Worm (Caenorhabditis elegans) whole organism, L1 larva: ENCODE results near the gene Y82E9BR.18.
A peak's percentile ranks its signal among the peaks of the same experiment; 100 is the strongest.

Experiments
- F16B12.6 ChIP-seq: fragments of 150-350 bp; optimal IDR thresholded peaks from 2 replicates; lab custom pipeline; 2014; ENCODE audit warnings: missing biosample characterization, missing genetic modification characterization
- alr-1 ChIP-seq: fragments of 200-800 bp; sonication (Bioruptor generic); optimal IDR thresholded peaks from 2 replicates; lab custom pipeline; 2018; ENCODE audit warnings: borderline replicate concordance, mild to moderate bottlenecking, missing genetic modification characterization, missing compliant biosample characterization
- ama-1 ChIP-seq: fragments of 150-350 bp; optimal IDR thresholded peaks from 2 replicates; lab custom pipeline; 2014
- ceh-82 ChIP-seq, 3 experiments: fragments of 150-350 bp in 1 of 3; sonication (generic microtip) in 2 of 3; optimal IDR thresholded peaks; 2 replicates each; lab custom pipeline; 2014 to 2017; ENCODE audit warnings: missing biosample characterization in 3 of 3, missing genetic modification characterization in 3 of 3
- ces-1 ChIP-seq: fragments of 150-350 bp; optimal IDR thresholded peaks from 2 replicates; lab custom pipeline; 2014; ENCODE audit warnings: missing biosample characterization, missing genetic modification reagents, missing genetic modification characterization
- dpl-1 ChIP-seq, 3 experiments: fragments of 150-350 bp in 2 of 3; sonication (generic microtip) in 1 of 3; optimal IDR thresholded peaks; 2 replicates each; lab custom pipeline; 2014 to 2017; ENCODE audit warnings: missing biosample characterization in 3 of 3, missing genetic modification characterization in 3 of 3, missing genetic modification reagents in 3 of 3
- efl-3 ChIP-seq: fragments of 200-800 bp; sonication (Bioruptor generic); optimal IDR thresholded peaks from 2 replicates; lab custom pipeline; 2018; ENCODE audit warnings: mild to moderate bottlenecking, missing genetic modification characterization, missing compliant biosample characterization
- egl-13 ChIP-seq: sonication (generic microtip); optimal IDR thresholded peaks from 2 replicates; lab custom pipeline; 2016; ENCODE audit warnings: missing genotype, missing genetic modification reagents, missing genetic modification characterization, missing compliant biosample characterization
- egl-27 ChIP-seq, 2 experiments: fragments of 150-350 bp in 1 of 2; sonication (generic microtip); optimal IDR thresholded peaks; 3 replicates each; lab custom pipeline; 2017 to 2018; ENCODE audit warnings: missing biosample characterization in 2 of 2, missing genetic modification characterization in 2 of 2, missing genetic modification reagents in 2 of 2
- elt-2 ChIP-seq: sonication (generic microtip); optimal IDR thresholded peaks from 2 replicates; lab custom pipeline; 2016; ENCODE audit warnings: missing genetic modification characterization, mild to moderate bottlenecking, inconsistent platforms, missing compliant biosample characterization, missing genetic modification reagents
- elt-3 ChIP-seq, 6 experiments: fragments of 150-350 bp in 1 of 6; sonication (generic microtip); optimal IDR thresholded peaks; 2 replicates each; lab custom pipeline; 2017 to 2018; ENCODE audit warnings: missing biosample characterization in 6 of 6, missing genetic modification characterization in 6 of 6, inconsistent platforms in 1 of 6
- fkh-10 ChIP-seq: sonication (generic microtip); optimal IDR thresholded peaks from 2 replicates; lab custom pipeline; 2017; ENCODE audit warnings: missing biosample characterization, missing genetic modification reagents, missing genetic modification characterization
- fkh-8 ChIP-seq: sonication (generic microtip); optimal IDR thresholded peaks from 2 replicates; lab custom pipeline; 2016; ENCODE audit warnings: mild to moderate bottlenecking, missing genetic modification characterization, missing compliant biosample characterization
- fos-1 ChIP-seq: fragments of 150-350 bp; optimal IDR thresholded peaks from 2 replicates; lab custom pipeline; 2014; ENCODE audit warnings: missing biosample characterization, missing genetic modification characterization
- hpl-2 ChIP-seq: fragments of 150-350 bp; optimal IDR thresholded peaks from 2 replicates; lab custom pipeline; 2014; ENCODE audit warnings: missing biosample characterization, missing genetic modification reagents, missing genetic modification characterization
- jun-1 ChIP-seq: fragments of 150-350 bp; optimal IDR thresholded peaks from 2 replicates; lab custom pipeline; 2014; ENCODE audit warnings: missing biosample characterization, missing genetic modification reagents, missing genetic modification characterization
- lin-35 ChIP-seq, 2 experiments: fragments of 150-350 bp; optimal IDR thresholded peaks; 2 replicates each; lab custom pipeline; 2014; ENCODE audit warnings: missing biosample characterization in 2 of 2, missing genetic modification characterization in 2 of 2, missing genetic modification reagents in 2 of 2
- lin-39 ChIP-seq: fragments of 150-350 bp; optimal IDR thresholded peaks from 2 replicates; lab custom pipeline; 2014; ENCODE audit warnings: missing biosample characterization, missing genetic modification reagents, missing genetic modification characterization
- lir-3 ChIP-seq: sonication (generic microtip); optimal IDR thresholded peaks from 2 replicates; lab custom pipeline; 2016; ENCODE audit warnings: mild to moderate bottlenecking, missing genetic modification characterization, moderate library complexity, missing compliant biosample characterization; ENCODE audit not compliant: poor library complexity
- lsy-2 ChIP-seq, 2 experiments: fragments of 150-350 bp; optimal IDR thresholded peaks; 2 replicates each; lab custom pipeline; 2014; ENCODE audit warnings: missing biosample characterization in 2 of 2, missing genetic modification characterization in 2 of 2
- mab-9 ChIP-seq: fragments of 200-800 bp; sonication (Bioruptor generic); IDR thresholded peaks from 2 replicates; pipeline ENCODE4 v1.3.6; 2022; ENCODE audit warnings: missing genetic modification reagents, missing genetic modification characterization, missing compliant biosample characterization
- mdl-1 ChIP-seq, 2 experiments: fragments of 150-350 bp; optimal IDR thresholded peaks; 2 replicates each; lab custom pipeline; 2014 to 2017; ENCODE audit warnings: missing biosample characterization in 2 of 2, missing genetic modification characterization in 2 of 2, inconsistent platforms in 1 of 2
- mef-2 ChIP-seq: fragments of 150-350 bp; optimal IDR thresholded peaks from 2 replicates; lab custom pipeline; 2014; ENCODE audit warnings: missing biosample characterization, missing genetic modification characterization
- mep-1 ChIP-seq: fragments of 150-350 bp; optimal IDR thresholded peaks from 2 replicates; lab custom pipeline; 2014; ENCODE audit warnings: missing biosample characterization, missing genetic modification characterization
- nhr-11 ChIP-seq: fragments of 150-350 bp; optimal IDR thresholded peaks from 2 replicates; lab custom pipeline; 2014; ENCODE audit warnings: missing biosample characterization, missing genetic modification characterization
- nhr-12 ChIP-seq: sonication (generic microtip); optimal IDR thresholded peaks from 2 replicates; lab custom pipeline; 2017; ENCODE audit warnings: missing biosample characterization, missing genetic modification characterization
- nhr-20 ChIP-seq: sonication (generic microtip); optimal IDR thresholded peaks from 2 replicates; lab custom pipeline; 2016; ENCODE audit warnings: mild to moderate bottlenecking, missing genetic modification characterization, missing compliant biosample characterization
- nhr-237 ChIP-seq: fragments of 150-350 bp; optimal IDR thresholded peaks from 2 replicates; lab custom pipeline; 2014; ENCODE audit warnings: missing biosample characterization, missing genetic modification characterization
- nhr-71 ChIP-seq: sonication (generic microtip); optimal IDR thresholded peaks from 2 replicates; lab custom pipeline; 2016; ENCODE audit warnings: mild to moderate bottlenecking, missing genetic modification characterization, moderate library complexity, missing compliant biosample characterization
- nhr-76 ChIP-seq: sonication (generic microtip); optimal IDR thresholded peaks from 2 replicates; lab custom pipeline; 2017; ENCODE audit warnings: missing biosample characterization, missing genetic modification characterization
- nhr-77 ChIP-seq: fragments of 150-350 bp; optimal IDR thresholded peaks from 2 replicates; lab custom pipeline; 2014; ENCODE audit warnings: missing biosample characterization, missing genetic modification characterization
- nhr-84 ChIP-seq: sonication (generic microtip); optimal IDR thresholded peaks from 2 replicates; lab custom pipeline; 2017; ENCODE audit warnings: missing biosample characterization, missing genetic modification characterization
- nhr-85 ChIP-seq: sonication (generic microtip); peaks from one replicate; lab custom pipeline; 2016; ENCODE audit warnings: missing genetic modification characterization, inconsistent platforms, missing compliant biosample characterization
- pax-3 ChIP-seq: fragments of 200-800 bp; sonication (Bioruptor generic); optimal IDR thresholded peaks from 2 replicates; lab custom pipeline; 2018; ENCODE audit warnings: mild to moderate bottlenecking, missing genetic modification characterization, moderate library complexity, missing compliant biosample characterization
- pqm-1 ChIP-seq: sonication (generic microtip); optimal IDR thresholded peaks from 3 replicates; lab custom pipeline; 2017; ENCODE audit warnings: missing biosample characterization, missing genetic modification characterization
- skn-1 ChIP-seq: fragments of 150-350 bp; optimal IDR thresholded peaks from 2 replicates; lab custom pipeline; 2014; ENCODE audit warnings: missing biosample characterization, missing genetic modification characterization
- snpc-4 ChIP-seq: fragments of 150-350 bp; optimal IDR thresholded peaks from 2 replicates; lab custom pipeline; 2014; ENCODE audit warnings: missing biosample characterization, missing genetic modification characterization
- snu-23 ChIP-seq: sonication (generic microtip); optimal IDR thresholded peaks from 2 replicates; lab custom pipeline; 2016; ENCODE audit warnings: missing genetic modification characterization, missing compliant biosample characterization
- sup-37 ChIP-seq: fragments of 200-800 bp; sonication (Bioruptor generic); optimal IDR thresholded peaks from 2 replicates; lab custom pipeline; 2018; ENCODE audit warnings: mild to moderate bottlenecking, missing genetic modification characterization, missing compliant biosample characterization
- swsn-7 ChIP-seq: sonication (generic microtip); optimal IDR thresholded peaks from 2 replicates; lab custom pipeline; 2016; ENCODE audit warnings: missing genetic modification characterization, missing compliant biosample characterization
- unc-62 ChIP-seq: fragments of 150-350 bp; optimal IDR thresholded peaks from 2 replicates; lab custom pipeline; 2014; ENCODE audit warnings: missing biosample characterization, missing genetic modification reagents, missing genetic modification characterization
- unc-86 ChIP-seq: sonication (generic microtip); optimal IDR thresholded peaks from 2 replicates; lab custom pipeline; 2016; ENCODE audit warnings: missing genetic modification characterization, missing compliant biosample characterization
- unc-98 ChIP-seq: fragments of 200-800 bp; sonication (Bioruptor generic); IDR thresholded peaks from 2 replicates; pipeline ENCODE4 v1.3.6; 2022; ENCODE audit warnings: missing genetic modification characterization, missing compliant biosample characterization
- vab-15 ChIP-seq: sonication (generic microtip); optimal IDR thresholded peaks from 2 replicates; lab custom pipeline; 2017; ENCODE audit warnings: missing genotype, mild to moderate bottlenecking, missing genetic modification characterization, missing compliant biosample characterization
- xbp-1 ChIP-seq: sonication (generic microtip); optimal IDR thresholded peaks from 2 replicates; lab custom pipeline; 2016; ENCODE audit warnings: missing genetic modification characterization, missing compliant biosample characterization
- zip-4 ChIP-seq: fragments of 200-800 bp; sonication (Bioruptor generic); optimal IDR thresholded peaks from 2 replicates; lab custom pipeline; 2018; ENCODE audit warnings: mild to moderate bottlenecking, missing genetic modification characterization, moderate library complexity, missing compliant biosample characterization

The Y82E9BR.18 gene

ce11 chrIII:1446747-1447146 is 36.6 kb downstream of the Y82E9BR.18 start:
- TF ChIP-seq unc-62 (no peak), ceh-82 (tag; optimal IDR thresholded peaks at IDR 0.05; lab: Kevin White, UChicago) (no peak), ces-1 (no peak), sup-37 (GFP tag; lab: Kevin White, UChicago) (no peak), nhr-71 (no peak), lin-39 (tag; lab: Kevin White, UChicago) (no peak), zip-4 (GFP tag; lab: Kevin White, UChicago) (no peak), jun-1 (no peak)

- TF ChIP-seq nhr-76: no peak
- no peak for TF ChIP-seq alr-1 (tag; lab: Kevin White, UChicago)
- TF ChIP-seq nhr-237 (tag; lab: Kevin White, UChicago): no peak
- TF ChIP-seq, all 84 proteins: peak for 0
Observed at ce11 chrIII:1439609-1440008, 43.7 kb downstream of the Y82E9BR.18 start.

ce11 chrIII:1436738-1437137 is 46.6 kb downstream of the Y82E9BR.18 start:
- no peak for TF ChIP-seq nhr-76
- TF ChIP-seq ceh-82 (tag; optimal IDR thresholded peaks at IDR 0.05; lab: Kevin White, UChicago): no peak
- no peak for TF ChIP-seq lin-39 (tag; lab: Kevin White, UChicago)
- TF ChIP-seq lsy-2 (tag; optimal IDR thresholded peaks at IDR 0.05; lab: Kevin White, UChicago): peak; percentile 36 to 83
- no peak for TF ChIP-seq ces-1

DNA sequence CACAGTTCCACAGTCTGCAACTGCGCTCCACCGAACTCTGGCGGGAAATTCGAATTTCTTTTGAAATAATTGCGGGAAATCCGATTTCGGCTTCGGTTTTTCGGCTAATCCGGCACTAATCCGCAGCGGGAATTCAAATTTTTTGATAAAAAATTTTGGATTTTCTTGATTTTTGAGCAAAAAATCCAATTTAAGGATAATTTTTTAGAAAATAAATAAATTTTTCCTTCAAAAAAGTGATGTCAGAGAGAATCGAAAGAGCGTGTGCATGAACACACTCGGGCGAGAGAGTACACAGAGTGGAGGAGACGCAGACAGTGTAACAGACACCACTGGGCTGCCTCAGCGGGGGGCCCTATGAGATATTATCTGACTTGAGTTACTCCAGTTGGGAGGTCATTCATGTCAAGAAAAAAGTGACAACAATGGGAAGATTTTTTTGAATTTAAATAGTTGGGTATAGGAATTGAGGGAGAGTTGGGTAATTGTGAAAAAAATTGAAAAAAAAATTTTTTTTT is 53.3 kb downstream of the Y82E9BR.18 start:
- TF ChIP-seq ama-1 (lab: Kevin White, UChicago): no peak
- no peak for TF ChIP-seq nhr-76
- TF ChIP-seq mdl-1 (tag; optimal IDR thresholded peaks at IDR 0.05; lab: Kevin White, UChicago): peak in 1 of 2 experiments; percentile 0
- peak; percentile 46 for TF ChIP-seq mep-1 (tag; lab: Kevin White, UChicago)
- TF ChIP-seq snu-23 (GFP tag; lab: Kevin White, UChicago): peak; percentile 54
- no peak for TF ChIP-seq xbp-1 (tag; lab: Kevin White, UChicago)
- no peak for TF ChIP-seq unc-86 (tag; lab: Kevin White, UChicago)
- no peak for TF ChIP-seq zip-4 (GFP tag; lab: Kevin White, UChicago)
- TF ChIP-seq unc-98 (GFP tag; lab: Robert Waterston, UW): no peak
- TF ChIP-seq mab-9 (GFP tag; lab: Robert Waterston, UW): no peak
- TF ChIP-seq efl-3 (GFP tag; lab: Kevin White, UChicago): no peak
- TF ChIP-seq hpl-2 (GFP tag; lab: Kevin White, UChicago): no peak
- peak; percentile 27 for TF ChIP-seq swsn-7 (tag; lab: Kevin White, UChicago)
- peak in 1 of 3 experiments; percentile 30 for TF ChIP-seq ceh-82 (tag; optimal IDR thresholded peaks at IDR 0.05; lab: Kevin White, UChicago)
- TF ChIP-seq dpl-1 (GFP tag; optimal IDR thresholded peaks at IDR 0.05; lab: Kevin White, UChicago): peak in 2 of 3 experiments; percentile 17 to 39
- TF ChIP-seq elt-2 (tag; lab: Kevin White, UChicago): no peak
- TF ChIP-seq nhr-71: no peak
- TF ChIP-seq fkh-10: no peak
- no peak for TF ChIP-seq skn-1
- TF ChIP-seq sup-37 (GFP tag; lab: Kevin White, UChicago): no peak
- TF ChIP-seq snpc-4 (tag; lab: Kevin White, UChicago): no peak
- TF ChIP-seq fkh-8 (tag; lab: Kevin White, UChicago): no peak
- no peak for TF ChIP-seq egl-13 (tag; lab: Kevin White, UChicago)
- peak in 1 of 2 experiments; percentile 1 for TF ChIP-seq lin-35 (GFP tag; optimal IDR thresholded peaks at IDR 0.05; lab: Kevin White, UChicago)
- no peak for TF ChIP-seq jun-1
- no peak for TF ChIP-seq pqm-1 (tag; lab: Kevin White, UChicago)
- TF ChIP-seq nhr-84: no peak
- TF ChIP-seq nhr-11 (tag; lab: Kevin White, UChicago): no peak
- no peak for TF ChIP-seq nhr-12 (tag; lab: Kevin White, UChicago)
- TF ChIP-seq pax-3 (tag; lab: Kevin White, UChicago): no peak
- TF ChIP-seq elt-3 (tag; optimal IDR thresholded peaks at IDR 0.05; lab: Kevin White, UChicago): no peak
- no peak for TF ChIP-seq nhr-20 (tag; lab: Kevin White, UChicago)
- no peak for TF ChIP-seq egl-27 (tag; optimal IDR thresholded peaks at IDR 0.05; lab: Kevin White, UChicago)
- no peak for TF ChIP-seq nhr-77 (tag; lab: Kevin White, UChicago)
- TF ChIP-seq vab-15: no peak
- TF ChIP-seq nhr-85 (tag; lab: Kevin White, UChicago): peak; percentile 39
- TF ChIP-seq nhr-237 (tag; lab: Kevin White, UChicago): no peak
- TF ChIP-seq F16B12.6 (tag; lab: Kevin White, UChicago): no peak
- TF ChIP-seq lsy-2 (tag; optimal IDR thresholded peaks at IDR 0.05; lab: Kevin White, UChicago): peak; percentile 40 to 51
- no peak for TF ChIP-seq fos-1 (tag; lab: Kevin White, UChicago)
- TF ChIP-seq lir-3 (tag; lab: Kevin White, UChicago): no peak
- no peak for TF ChIP-seq mef-2 (tag; lab: Kevin White, UChicago)
